Fruit fly (Drosophila melanogaster): ENCODE measurements around the gene mRpS22.

mRpS22 gene

DNA sequence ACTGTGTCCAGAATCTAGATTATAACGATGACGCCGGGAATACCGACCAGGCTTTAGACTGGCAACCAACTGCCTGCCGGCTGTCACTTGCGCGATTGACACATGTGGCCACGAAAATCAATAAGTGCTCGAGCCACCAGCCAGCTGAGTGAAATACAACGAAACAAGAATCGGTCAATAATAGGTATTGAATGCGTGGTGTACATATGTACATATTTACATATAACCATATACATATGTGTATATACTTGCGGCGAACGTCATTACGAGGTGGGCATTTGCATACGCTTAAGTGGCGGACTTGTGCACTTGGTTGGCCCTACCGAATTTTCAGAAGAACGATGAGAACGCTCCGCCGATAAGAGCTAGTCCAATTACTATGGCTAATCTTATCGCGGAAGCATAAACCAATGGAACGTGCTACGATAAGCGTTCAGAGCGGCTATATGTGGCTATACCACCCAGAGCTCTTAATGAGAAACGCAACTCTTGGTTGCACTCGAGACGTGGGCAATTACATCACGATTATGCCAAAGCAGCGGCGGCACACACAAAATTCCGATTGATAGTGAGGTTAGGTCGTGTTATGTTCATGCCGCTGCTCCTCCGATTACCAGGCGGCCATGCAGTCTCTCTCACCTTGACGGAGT, 30.0 kb downstream of the mRpS22 start (continued):
- TF ChIP-seq CG12104 (GFP tag; optimal IDR thresholded peaks at IDR 0.05) (peak; percentile 27), CG1529 (GFP tag; optimal IDR thresholded peaks at IDR 0.05) (peak; percentile 46), fd64A (GFP tag; optimal IDR thresholded peaks at IDR 0.05) (peak; percentile 33), psq (GFP tag; optimal IDR thresholded peaks at IDR 0.05) (no peak), CG3065 (GFP tag; optimal IDR thresholded peaks at IDR 0.05) (no peak), CG4328 (GFP tag; optimal IDR thresholded peaks at IDR 0.05) (peak; percentile 45), CG4854 (GFP tag; optimal IDR thresholded peaks at IDR 0.05) (no peak), bowl (GFP tag; IDR thresholded peaks at IDR 0.05) (no peak), CG6689 (GFP tag; IDR thresholded peaks at IDR 0.05) (no peak), CG15696 (tag; optimal IDR thresholded peaks at IDR 0.05) (peak; percentile 51), CG5180 (GFP tag; optimal IDR thresholded peaks at IDR 0.05) (peak; percentile 28), CG6175 (GFP tag; IDR thresholded peaks at IDR 0.05) (no peak), Med (GFP tag) (peak; percentile 36), sug (tag; optimal IDR thresholded peaks at IDR 0.05) (peak; percentile 91), CG33557 (GFP tag; optimal IDR thresholded peaks at IDR 0.05) (peak; percentile 77), CG2202 (tag; optimal IDR thresholded peaks at IDR 0.05) (peak; percentile 32), gsb (GFP tag; IDR thresholded peaks at IDR 0.05) (no peak)

DNA sequence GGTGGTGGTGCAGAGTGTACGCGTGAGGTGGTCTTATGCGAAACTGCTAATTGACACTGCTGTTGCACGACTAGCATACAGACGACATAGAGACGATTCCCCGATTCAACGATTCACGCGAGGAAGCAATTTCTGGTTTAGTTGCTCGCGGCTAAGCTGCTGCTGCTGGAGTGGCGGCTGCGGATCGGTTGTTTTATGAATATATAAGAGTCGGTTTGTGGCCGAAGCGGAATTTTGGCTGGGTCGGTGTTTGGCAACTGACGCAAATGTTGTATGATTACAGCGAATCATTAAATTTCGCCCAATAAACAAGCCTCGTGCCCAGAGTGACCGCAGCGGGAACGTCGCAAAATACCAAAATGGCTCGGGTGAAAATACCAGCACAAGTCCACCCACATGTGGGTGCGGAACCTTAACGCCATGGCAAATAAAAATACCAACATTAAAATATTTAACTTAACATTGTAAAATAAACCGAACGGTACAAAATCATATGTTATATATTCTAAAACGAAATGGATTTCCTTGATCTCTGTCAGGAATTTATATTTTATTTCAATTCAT, 31.1 kb downstream of the mRpS22 start, which contains the start of gene mfrn:
Gene mfrn, minus strand, starts transcription at position 340 of the 564 bp plus-strand sequence.
- TF ChIP-seq so (GFP tag; IDR thresholded peaks at IDR 0.05) (no peak), CG9797 (GFP tag; optimal IDR thresholded peaks at IDR 0.05) (peak; percentile 66), CG10209 (GFP tag; optimal IDR thresholded peaks at IDR 0.05) (no peak), onecut (GFP tag; IDR thresholded peaks at IDR 0.05) (no peak), eve (GFP tag; optimal IDR thresholded peaks at IDR 0.05) (no peak), zf30C (GFP tag; optimal IDR thresholded peaks at IDR 0.05) (no peak), CG10462 (GFP tag; optimal IDR thresholded peaks at IDR 0.05) (no peak), chn (GFP tag; optimal IDR thresholded peaks at IDR 0.05) (peak; percentile 10), gt (GFP tag; IDR thresholded peaks at IDR 0.05) (no peak), schlank (tag; optimal IDR thresholded peaks at IDR 0.05) (no peak), Hey (tag; optimal IDR thresholded peaks at IDR 0.05) (no peak), Dp (GFP tag; optimal IDR thresholded peaks at IDR 0.05) (no peak), CG11456 (GFP tag; IDR thresholded peaks at IDR 0.05) (no peak), bab2 (GFP tag; optimal IDR thresholded peaks at IDR 0.05) (no peak), Myb (GFP tag; optimal IDR thresholded peaks at IDR 0.05) (no peak), Trl (optimal IDR thresholded peaks at IDR 0.05) (no peak), Trl (GFP tag; optimal IDR thresholded peaks at IDR 0.05) (no peak), MBD-R2 (GFP tag; IDR thresholded peaks at IDR 0.05) (peak; percentile 47), Med (GFP tag) (peak; percentile 69), CG15696 (tag; optimal IDR thresholded peaks at IDR 0.05) (no peak), fu2 (GFP tag; optimal IDR thresholded peaks at IDR 0.05) (no peak), ase (GFP tag; IDR thresholded peaks at IDR 0.05) (no peak), Dip3 (GFP tag; optimal IDR thresholded peaks at IDR 0.05) (no peak), btn (GFP tag; optimal IDR thresholded peaks at IDR 0.05) (no peak), Spps (tag; optimal IDR thresholded peaks at IDR 0.05) (no peak), Drgx (GFP tag; IDR thresholded peaks at IDR 0.05) (no peak), CG7963 (GFP tag; IDR thresholded peaks at IDR 0.05; ENCODE audit: partially characterized antibody) (no peak), row (GFP tag; IDR thresholded peaks at IDR 0.05) (peak; percentile 5; the same call in 1 of the 3 replicates), CG13287 (GFP tag; IDR thresholded peaks at IDR 0.05; ENCODE audit: partially characterized antibody) (peak; percentile 26; the same call in 1 of the 2 replicates), klu (GFP tag; IDR thresholded peaks at IDR 0.05) (peak; percentile 16; the same call in 1 of the 2 replicates), sna (GFP tag; IDR thresholded peaks at IDR 0.05; ENCODE audit: partially characterized antibody) (0 out of 2 replicates have a peak, but pooled peaks have one; percentile 20), CG18476 (GFP tag; optimal IDR thresholded peaks at IDR 0.05) (no peak), CG18764 (GFP tag; optimal IDR thresholded peaks at IDR 0.05) (no peak), Doc3 (GFP tag; IDR thresholded peaks at IDR 0.05; ENCODE audit: partially characterized antibody) (no peak), Xbp1 (GFP tag; optimal IDR thresholded peaks at IDR 0.05) (no peak)

Data from whole organism, embryonic.